Worm (Caenorhabditis elegans): Measurements from ENCODE around the gene gly-7.

- no peak for TF ChIP-seq skn-1 (tag; optimal IDR thresholded peaks at IDR 0.05)
- no peak for TF ChIP-seq fos-1 (tag; optimal IDR thresholded peaks at IDR 0.05)
- no peak for TF ChIP-seq mdl-1 (tag; optimal IDR thresholded peaks at IDR 0.05)
- TF ChIP-seq ama-1 (optimal IDR thresholded peaks at IDR 0.05), result no peak
- no peak for TF ChIP-seq nhr-237 (tag; optimal IDR thresholded peaks at IDR 0.05)
Observed at ce11 chrV:1781922-1782321, 39.2 kb downstream of the gly-7 start, which contains the start of gene F36H9.5.

Measured in whole organism, L1 larva.